Worm (Caenorhabditis elegans) whole organism, mixed stage, embryonic: ENCODE data around the gene nep-18.

ENCODE experiments used
- M03D4.4 ChIP-seq: sonication (generic microtip); optimal IDR thresholded peaks from 2 replicates; lab custom pipeline; 2017; ENCODE audit warnings: mild to moderate bottlenecking, missing genetic modification characterization, missing compliant biosample characterization
- bed-3 ChIP-seq: fragments of 200-800 bp; sonication (Bioruptor generic); optimal IDR thresholded peaks from 3 replicates; lab custom pipeline; 2018; ENCODE audit warnings: mild to moderate bottlenecking, missing genetic modification characterization, moderate library complexity, missing compliant biosample characterization
- ceh-43 ChIP-seq: fragments of 200-800 bp; sonication (Bioruptor generic); optimal IDR thresholded peaks from 2 replicates; lab custom pipeline; 2018; ENCODE audit warnings: mild to moderate bottlenecking, missing genetic modification characterization, moderate library complexity, missing compliant biosample characterization
- ceh-83 ChIP-seq: fragments of 200-800 bp; sonication (Bioruptor generic); optimal IDR thresholded peaks from 2 replicates; lab custom pipeline; 2018; ENCODE audit warnings: mild to moderate bottlenecking, missing genetic modification characterization, missing compliant biosample characterization
- ces-1 ChIP-seq: fragments of 150-350 bp; optimal IDR thresholded peaks from 2 replicates; lab custom pipeline; 2014; ENCODE audit warnings: missing biosample characterization, missing genetic modification reagents, missing genetic modification characterization
- cnd-1 ChIP-seq: fragments of 200-800 bp; sonication (Bioruptor generic); optimal IDR thresholded peaks from 2 replicates; lab custom pipeline; 2018; ENCODE audit warnings: mild to moderate bottlenecking, missing genetic modification characterization, missing compliant biosample characterization
- flh-1 ChIP-seq: fragments of 200-800 bp; sonication (Bioruptor generic); optimal IDR thresholded peaks from 2 replicates; lab custom pipeline; 2018; ENCODE audit warnings: mild to moderate bottlenecking, missing genetic modification characterization, moderate library complexity, missing compliant biosample characterization
- ham-2 ChIP-seq: fragments of 200-800 bp; sonication (Bioruptor generic); optimal IDR thresholded peaks from 2 replicates; lab custom pipeline; 2018; ENCODE audit warnings: mild to moderate bottlenecking, missing genetic modification characterization, missing compliant biosample characterization
- lin-32 ChIP-seq: fragments of 200-800 bp; sonication (Bioruptor generic); optimal IDR thresholded peaks from 2 replicates; lab custom pipeline; 2018; ENCODE audit warnings: mild to moderate bottlenecking, missing genetic modification characterization, missing compliant biosample characterization
- mab-5 ChIP-seq: fragments of 150-350 bp; optimal IDR thresholded peaks from 2 replicates; lab custom pipeline; 2014; ENCODE audit warnings: missing biosample characterization, missing genetic modification characterization
- nhr-237 ChIP-seq: fragments of 150-350 bp; optimal IDR thresholded peaks from 2 replicates; lab custom pipeline; 2014; ENCODE audit warnings: missing biosample characterization, missing genetic modification characterization
- unc-39 ChIP-seq: fragments of 150-350 bp; optimal IDR thresholded peaks from 2 replicates; lab custom pipeline; 2014; ENCODE audit warnings: missing biosample characterization, missing genetic modification characterization
- unc-62 ChIP-seq: fragments of 150-350 bp; optimal IDR thresholded peaks from 2 replicates; lab custom pipeline; 2014; ENCODE audit warnings: missing biosample characterization, missing genetic modification reagents, missing genetic modification characterization

nep-18 gene

DNA sequence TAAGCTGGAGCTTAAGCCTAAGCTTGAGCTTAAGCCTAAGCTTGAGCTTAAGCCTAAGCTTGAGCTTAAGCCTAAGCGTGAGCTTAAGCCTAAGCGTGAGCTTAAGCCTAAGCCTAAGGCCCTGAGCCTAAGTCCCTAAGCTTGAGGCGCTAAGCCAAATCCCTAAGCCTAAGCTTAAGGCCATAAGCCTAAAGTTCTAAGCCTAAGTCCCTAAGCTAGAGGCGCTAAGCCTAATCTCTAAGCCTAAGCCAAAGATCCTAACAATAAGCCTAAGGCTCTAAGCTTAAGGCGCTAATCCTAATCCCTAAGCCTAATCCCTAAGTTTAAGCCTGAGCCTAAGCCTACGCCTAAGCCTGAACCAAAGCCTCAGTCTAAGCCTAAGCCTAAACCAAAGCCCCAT, 38.2 kb downstream of the nep-18 start:
- TF ChIP-seq ces-1 (GFP tag; lab: Kevin White, UChicago) (no peak), ham-2 (GFP tag; lab: Kevin White, UChicago) (peak; percentile 14)
- TF ChIP-seq, all 35 proteins: peak for 1

DNA sequence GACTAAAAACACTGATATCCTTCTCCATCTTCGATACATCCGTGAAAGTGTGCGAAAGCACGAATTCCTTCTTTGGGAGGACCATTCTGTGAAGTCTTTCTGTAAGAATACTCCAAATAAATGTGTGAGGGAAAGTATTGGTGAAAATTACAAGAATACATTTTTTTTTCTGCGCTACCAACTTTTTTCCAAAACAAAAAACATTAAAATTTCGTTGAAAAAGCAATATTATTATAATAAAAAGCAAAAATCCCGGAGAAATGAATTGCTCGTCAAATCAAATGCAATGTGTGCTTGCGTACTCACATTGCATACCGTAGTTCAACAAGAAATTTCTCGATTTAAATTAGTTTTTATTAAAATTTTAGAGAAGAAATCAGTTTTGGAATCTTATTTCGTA, 41.9 kb downstream of the nep-18 start, which contains the start of gene bath-13:
bath-13 (minus strand) TSS at position 101 of the 400 bp plus-strand sequence.
- TF ChIP-seq unc-39 (tag; lab: Kevin White, UChicago) = no peak

DNA sequence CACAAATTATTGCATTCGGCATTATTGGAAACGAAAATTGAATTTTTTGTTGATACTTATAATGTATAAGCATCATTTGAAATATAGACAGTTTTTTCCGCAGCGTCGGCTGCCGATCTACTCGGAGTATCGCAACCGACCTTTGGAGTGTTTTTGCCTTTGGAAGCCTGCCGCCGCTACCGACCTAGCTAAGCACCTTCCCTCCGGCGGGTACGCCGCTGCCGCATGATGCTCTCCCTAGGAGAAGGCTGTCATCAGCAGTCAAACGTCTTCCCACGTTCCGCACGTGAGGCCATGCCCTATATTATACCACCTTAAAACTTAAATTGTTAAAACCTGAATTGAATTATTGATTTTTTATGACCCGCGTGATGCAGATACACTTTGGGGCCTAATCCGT, 45.4 kb downstream of the nep-18 start:
- TF ChIP-seq lin-32 (no peak), mab-5 (tag; lab: Kevin White, UChicago) (no peak), nhr-237 (tag; lab: Kevin White, UChicago) (no peak), M03D4.4 (tag; lab: Kevin White, UChicago) (no peak), flh-1 (GFP tag; lab: Kevin White, UChicago) (no peak), cnd-1 (tag; lab: Kevin White, UChicago) (no peak), bed-3 (no peak), ceh-43 (GFP tag; lab: Kevin White, UChicago) (no peak), unc-62 (GFP tag; lab: Kevin White, UChicago) (no peak), ceh-83 (GFP tag; lab: Kevin White, UChicago) (no peak)
- TF ChIP-seq, all 35 proteins: peak for 0
